Worm (Caenorhabditis elegans) whole organism, young adult: ENCODE data around the gene hrg-3.
A peak's percentile ranks its signal among the peaks of the same experiment; 100 is the strongest.

Experiments used
- B0019.2 ChIP-seq: fragments of 200-800 bp; sonication (Bioruptor generic); conservative IDR thresholded peaks from 2 replicates; pipeline ENCODE4 v1.3.6; 2022; ENCODE audit warnings: missing genetic modification reagents, missing genetic modification characterization, missing compliant biosample characterization
- F23B12.7 ChIP-seq: sonication (generic microtip); optimal IDR thresholded peaks from 2 replicates; lab custom pipeline; 2017; ENCODE audit warnings: missing genetic modification characterization, mild to moderate bottlenecking, missing compliant biosample characterization, antibody characterized with exemption, moderate library complexity; ENCODE audit not compliant: insufficient read depth
- F37B4.10 ChIP-seq: fragments of 200-800 bp; sonication (Bioruptor generic); IDR thresholded peaks from 2 replicates; pipeline ENCODE4 v1.3.6; 2022; ENCODE audit warnings: missing genetic modification characterization, missing compliant biosample characterization
- Y56A3A.18 ChIP-seq: fragments of 200-800 bp; sonication (Bioruptor generic); IDR thresholded peaks from 2 replicates; pipeline ENCODE4 v1.3.6; 2022; ENCODE audit warnings: missing genetic modification reagents, missing genetic modification characterization, missing compliant biosample characterization
- Y67H2A.10 ChIP-seq: fragments of 200-800 bp; sonication (Bioruptor generic); conservative IDR thresholded peaks from 2 replicates; pipeline ENCODE4 v1.3.6; 2022; ENCODE audit warnings: missing genetic modification reagents, missing genetic modification characterization, missing compliant biosample characterization
- attf-5 ChIP-seq: fragments of 200-800 bp; sonication (Bioruptor generic); optimal IDR thresholded peaks from 2 replicates; lab custom pipeline; 2018; ENCODE audit warnings: mild to moderate bottlenecking, missing genetic modification characterization, missing compliant biosample characterization
- bed-2 ChIP-seq: fragments of 200-800 bp; sonication (Bioruptor generic); IDR thresholded peaks from 2 replicates; pipeline ENCODE4 v1.3.6; 2022; ENCODE audit warnings: missing genetic modification reagents, missing genetic modification characterization, missing compliant biosample characterization
- ceh-27 ChIP-seq: fragments of 200-800 bp; sonication (Bioruptor generic); optimal IDR thresholded peaks from 2 replicates; lab custom pipeline; 2018; ENCODE audit warnings: mild to moderate bottlenecking, missing genetic modification characterization, moderate library complexity, missing compliant biosample characterization
- egl-44 ChIP-seq: fragments of 200-800 bp; sonication (Bioruptor generic); IDR thresholded peaks from 2 replicates; pipeline ENCODE4 v1.3.6; 2022; ENCODE audit warnings: missing genetic modification reagents, missing genetic modification characterization, missing compliant biosample characterization
- hlh-26 ChIP-seq: fragments of 200-800 bp; sonication (Bioruptor generic); conservative IDR thresholded peaks from 2 replicates; pipeline ENCODE4 v1.3.6; 2022; ENCODE audit warnings: missing genetic modification reagents, missing genetic modification characterization, missing compliant biosample characterization
- hmg-1.2 ChIP-seq: fragments of 200-800 bp; sonication (Bioruptor generic); IDR thresholded peaks from 2 replicates; pipeline ENCODE4 v1.3.6; 2022; ENCODE audit warnings: missing genetic modification reagents, missing genetic modification characterization, missing compliant biosample characterization
- lag-1 ChIP-seq: fragments of 200-800 bp; sonication (Bioruptor generic); IDR thresholded peaks from 2 replicates; pipeline ENCODE4 v1.3.6; 2022; ENCODE audit warnings: missing genetic modification reagents, missing genetic modification characterization, missing compliant biosample characterization
- lin-40 ChIP-seq: sonication (generic microtip); optimal IDR thresholded peaks from 2 replicates; lab custom pipeline; 2016; ENCODE audit warnings: missing genetic modification characterization, mild to moderate bottlenecking, missing compliant biosample characterization, missing genotype, missing genetic modification reagents
- lsl-1 ChIP-seq: fragments of 200-800 bp; sonication (Bioruptor generic); optimal IDR thresholded peaks from 2 replicates; lab custom pipeline; 2018; ENCODE audit warnings: mild to moderate bottlenecking, missing genetic modification characterization, moderate library complexity, missing compliant biosample characterization
- madf-3 ChIP-seq: fragments of 200-800 bp; sonication (Bioruptor generic); IDR thresholded peaks from 2 replicates; pipeline ENCODE4 v1.3.6; 2022; ENCODE audit warnings: missing genetic modification reagents, missing genetic modification characterization, missing compliant biosample characterization
- mcd-1 ChIP-seq: fragments of 200-800 bp; sonication (Bioruptor generic); IDR thresholded peaks from 2 replicates; pipeline ENCODE4 v1.3.6; 2022; ENCODE audit warnings: missing genetic modification reagents, missing genetic modification characterization, missing compliant biosample characterization
- nhr-27 ChIP-seq: fragments of 200-800 bp; sonication (Bioruptor generic); optimal IDR thresholded peaks from 2 replicates; lab custom pipeline; 2018; ENCODE audit warnings: mild to moderate bottlenecking, missing genetic modification characterization, moderate library complexity, missing compliant biosample characterization
- nhr-80 ChIP-seq: sonication (generic microtip); optimal IDR thresholded peaks from 2 replicates; lab custom pipeline; 2016; ENCODE audit warnings: missing genetic modification characterization, missing compliant biosample characterization
- nhr-90 ChIP-seq: sonication (generic microtip); optimal IDR thresholded peaks from 2 replicates; lab custom pipeline; 2016; ENCODE audit warnings: missing genotype, mild to moderate bottlenecking, missing genetic modification characterization, missing compliant biosample characterization
- rcor-1 ChIP-seq: fragments of 200-800 bp; sonication (Bioruptor generic); IDR thresholded peaks from 2 replicates; pipeline ENCODE4 v1.3.6; 2022; ENCODE audit warnings: missing genetic modification reagents, missing genetic modification characterization, missing compliant biosample characterization
- repo-1 ChIP-seq: sonication (generic microtip); optimal IDR thresholded peaks from 2 replicates; lab custom pipeline; 2017; ENCODE audit warnings: mild to moderate bottlenecking, missing genetic modification characterization, missing compliant biosample characterization
- rpc-1 ChIP-seq, 2 experiments: fragments of 150-350 bp in 1 of 2; sonication (generic microtip) in 1 of 2; optimal IDR thresholded peaks; 2 replicates each; lab custom pipeline; 2014 to 2018; ENCODE audit warnings: missing biosample characterization in 1 of 2, missing genetic modification characterization in 1 of 2, missing genetic modification reagents in 1 of 2, missing genotype in 1 of 2
- snpc-1.1 ChIP-seq: sonication (generic microtip); optimal IDR thresholded peaks from 2 replicates; lab custom pipeline; 2017; ENCODE audit warnings: missing genetic modification characterization, mild to moderate bottlenecking, missing compliant biosample characterization, antibody characterized with exemption, moderate library complexity, missing genotype, missing genetic modification reagents; ENCODE audit not compliant: insufficient read depth
- somi-1 ChIP-seq: fragments of 200-800 bp; sonication (Bioruptor generic); optimal IDR thresholded peaks from 2 replicates; lab custom pipeline; 2018; ENCODE audit warnings: mild to moderate bottlenecking, missing genetic modification characterization, missing compliant biosample characterization
- tlf-1 ChIP-seq: fragments of 200-800 bp; sonication (Bioruptor generic); optimal IDR thresholded peaks from 2 replicates; lab custom pipeline; 2018; ENCODE audit warnings: mild to moderate bottlenecking, missing genetic modification characterization, missing compliant biosample characterization
- zim-3 ChIP-seq: sonication (generic microtip); optimal IDR thresholded peaks from 2 replicates; lab custom pipeline; 2017; ENCODE audit warnings: mild to moderate bottlenecking, missing genetic modification characterization, moderate library complexity, missing compliant biosample characterization
- ztf-26 ChIP-seq: sonication (generic microtip); optimal IDR thresholded peaks from 2 replicates; lab custom pipeline; 2017; ENCODE audit warnings: missing genetic modification characterization, missing compliant biosample characterization

The hrg-3 gene

DNA sequence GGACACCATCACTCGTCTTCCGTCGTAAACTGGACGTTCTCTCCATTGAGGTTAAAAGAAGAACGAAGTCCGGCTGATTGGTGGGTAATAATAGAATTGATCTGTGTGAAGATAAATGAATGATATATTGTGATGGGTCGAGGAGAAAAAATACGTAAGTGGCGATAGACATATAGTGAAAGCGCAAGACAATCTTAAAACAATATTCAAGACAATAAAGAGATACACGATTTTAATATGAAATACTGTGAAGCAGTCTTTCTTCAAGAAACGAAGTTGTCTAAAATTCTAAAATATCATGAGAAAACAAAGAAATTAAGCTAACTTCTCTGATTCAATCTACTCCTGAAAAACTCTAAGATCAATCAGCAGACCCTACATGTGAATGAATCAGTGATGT lies 42.7 kb upstream of the hrg-3 start, which contains the start of gene F40F9.10:
F40F9.10 (minus strand) TSS at position 101 of the 400 bp plus-strand sequence.
- TF ChIP-seq ceh-27 (GFP tag; lab: Kevin White, UChicago), result no peak
- TF ChIP-seq tlf-1 (GFP tag; lab: Kevin White, UChicago), result no peak
- TF ChIP-seq madf-3, result no peak

DNA sequence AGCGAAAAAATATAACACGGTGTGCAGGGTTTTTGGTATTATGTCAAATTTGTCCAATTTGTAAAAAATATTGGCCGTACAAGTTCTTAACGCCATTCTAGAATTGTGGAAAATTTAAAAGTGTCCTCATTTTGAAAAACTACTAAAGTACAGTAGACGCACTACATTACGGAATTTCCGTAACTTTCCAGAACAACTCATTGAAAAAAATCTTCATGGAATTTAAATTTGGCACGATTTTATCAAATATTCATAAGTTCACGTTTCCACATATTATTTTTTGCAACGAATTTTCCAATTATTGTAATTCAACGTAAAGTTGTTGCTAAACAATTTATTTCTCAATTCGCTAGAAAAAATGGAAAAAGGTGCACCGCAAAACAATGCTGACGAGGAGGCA lies 41.4 kb upstream of the hrg-3 start, which contains the start of gene F40F9.3:
F40F9.3 (plus strand) TSS at position 301 of the 400 bp plus-strand sequence.
- no peak for TF ChIP-seq attf-5 (GFP tag; lab: Kevin White, UChicago)
- no peak for TF ChIP-seq F37B4.10
- TF ChIP-seq madf-3, result no peak
- TF ChIP-seq lsl-1 (GFP tag; lab: Kevin White, UChicago), result no peak
- TF ChIP-seq egl-44 (GFP tag; lab: Robert Waterston, UW), result no peak

DNA sequence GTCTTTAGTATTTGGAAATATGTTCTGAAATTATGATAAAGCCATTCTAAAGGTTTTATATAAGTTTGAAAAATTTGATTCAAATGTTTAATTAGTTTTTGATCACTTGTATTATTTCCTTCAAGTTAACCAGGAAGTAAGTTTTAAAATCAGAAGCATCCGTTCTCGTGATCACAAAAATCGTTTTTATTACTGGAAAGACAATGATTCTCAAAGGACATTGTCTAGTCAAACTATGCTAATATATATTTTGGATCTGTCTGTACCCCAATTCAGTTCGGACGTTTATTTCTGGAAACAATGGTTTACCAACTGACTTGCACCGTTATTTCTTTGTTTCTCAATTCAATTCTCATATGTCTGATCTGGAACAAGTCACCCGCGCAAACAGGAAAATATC lies 39.9 kb upstream of the hrg-3 start, which contains the start of gene str-188:
str-188 (plus strand) TSS at position 301 of the 400 bp plus-strand sequence.
- TF ChIP-seq somi-1, result no peak
- no peak for TF ChIP-seq hlh-26 (GFP tag; lab: Robert Waterston, UW)
- no peak for TF ChIP-seq ztf-26 (tag; lab: Kevin White, UChicago)
- TF ChIP-seq repo-1 (tag; lab: Kevin White, UChicago), result no peak
- no peak for TF ChIP-seq B0019.2 (GFP tag; lab: Robert Waterston, UW)
- TF ChIP-seq rcor-1 (GFP tag; lab: Robert Waterston, UW), result no peak
- TF ChIP-seq hmg-1.2 (GFP tag; lab: Robert Waterston, UW), result no peak
- TF ChIP-seq snpc-1.1 (tag; lab: Kevin White, UChicago), result no peak
- no peak for TF ChIP-seq nhr-90
- no peak for TF ChIP-seq Y56A3A.18 (GFP tag; lab: Robert Waterston, UW)
- TF ChIP-seq Y67H2A.10 (GFP tag; lab: Robert Waterston, UW), result no peak
- no peak for TF ChIP-seq F23B12.7
- no peak for TF ChIP-seq tlf-1 (GFP tag; lab: Kevin White, UChicago)
- TF ChIP-seq bed-2 (GFP tag; lab: Robert Waterston, UW), result no peak
- TF ChIP-seq nhr-27 (tag; lab: Kevin White, UChicago), result no peak
- no peak for TF ChIP-seq mcd-1 (GFP tag; lab: Robert Waterston, UW)
- TF ChIP-seq zim-3, result no peak
- TF ChIP-seq lag-1, result no peak
- no peak for TF ChIP-seq lin-40 (tag; lab: Kevin White, UChicago)

DNA sequence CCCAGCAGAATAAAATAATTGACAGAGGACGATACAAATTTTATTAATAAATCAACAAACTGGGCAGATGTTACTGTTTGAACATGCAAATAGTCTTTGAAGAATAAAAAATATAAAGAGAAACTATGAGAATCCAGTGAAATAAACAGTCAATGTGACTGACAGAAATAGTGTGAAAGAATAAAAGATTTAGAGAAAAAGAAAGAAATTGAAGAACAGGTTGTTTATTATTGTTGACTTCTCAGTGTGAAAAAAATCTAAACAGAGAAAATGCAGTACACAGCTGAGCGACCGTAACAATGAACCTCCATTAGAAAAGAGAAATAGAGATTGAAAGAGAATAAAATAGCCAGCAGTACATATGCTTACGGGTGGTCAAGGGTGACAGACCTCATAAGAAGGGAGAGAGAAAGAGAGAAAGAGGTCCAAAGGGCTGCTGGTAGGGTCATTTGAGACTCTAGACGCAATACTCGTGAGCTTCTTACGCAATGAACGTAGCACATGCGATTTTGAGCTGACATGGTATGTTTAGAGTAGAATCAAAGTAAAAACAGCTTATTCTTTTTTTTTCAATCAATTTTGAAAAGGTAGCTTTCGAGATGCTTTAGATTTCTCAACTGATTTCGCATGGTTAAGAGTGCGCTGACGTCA lies 32.1 kb upstream of the hrg-3 start, which contains the start of gene slcr-46.3:
slcr-46.3 (minus strand) TSS at position 86 of the 651 bp plus-strand sequence.
- TF ChIP-seq Y56A3A.18 (GFP tag; lab: Robert Waterston, UW), result no peak
- TF ChIP-seq hmg-1.2 (GFP tag; lab: Robert Waterston, UW), result peak; percentile 33; the same call in 1 of the 2 replicates

DNA sequence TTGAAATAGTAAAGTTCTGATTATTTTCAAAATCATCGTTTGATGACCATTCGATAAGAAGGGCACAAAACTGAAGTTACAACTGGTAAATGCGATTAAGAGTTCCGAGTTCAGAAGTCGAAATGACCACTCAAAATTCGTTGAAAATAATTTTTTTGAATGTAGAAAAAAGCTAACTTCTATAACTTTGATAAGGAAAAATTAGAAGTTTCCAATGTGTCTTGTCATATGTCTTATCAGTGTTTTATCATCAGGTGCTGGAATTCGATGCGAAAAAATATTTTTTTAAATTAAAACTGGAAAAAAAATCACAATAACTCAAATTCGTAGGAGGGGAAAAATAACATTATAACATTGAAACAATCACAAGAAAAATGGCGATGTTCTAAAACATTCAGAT lies 30.5 kb upstream of the hrg-3 start:
- TF ChIP-seq nhr-80 (tag; lab: Kevin White, UChicago), result peak; percentile 39
- TF ChIP-seq rpc-1 (optimal IDR thresholded peaks at IDR 0.05; lab: Kevin White, UChicago), result no peak
- TF ChIP-seq rpc-1 (tag; optimal IDR thresholded peaks at IDR 0.05; lab: Kevin White, UChicago), result no peak
- TF ChIP-seq, all 124 proteins: peak for 1
